Worm (Caenorhabditis elegans): ENCODE measurements around the gene T22B2.1.

T22B2.1 gene

DNA sequence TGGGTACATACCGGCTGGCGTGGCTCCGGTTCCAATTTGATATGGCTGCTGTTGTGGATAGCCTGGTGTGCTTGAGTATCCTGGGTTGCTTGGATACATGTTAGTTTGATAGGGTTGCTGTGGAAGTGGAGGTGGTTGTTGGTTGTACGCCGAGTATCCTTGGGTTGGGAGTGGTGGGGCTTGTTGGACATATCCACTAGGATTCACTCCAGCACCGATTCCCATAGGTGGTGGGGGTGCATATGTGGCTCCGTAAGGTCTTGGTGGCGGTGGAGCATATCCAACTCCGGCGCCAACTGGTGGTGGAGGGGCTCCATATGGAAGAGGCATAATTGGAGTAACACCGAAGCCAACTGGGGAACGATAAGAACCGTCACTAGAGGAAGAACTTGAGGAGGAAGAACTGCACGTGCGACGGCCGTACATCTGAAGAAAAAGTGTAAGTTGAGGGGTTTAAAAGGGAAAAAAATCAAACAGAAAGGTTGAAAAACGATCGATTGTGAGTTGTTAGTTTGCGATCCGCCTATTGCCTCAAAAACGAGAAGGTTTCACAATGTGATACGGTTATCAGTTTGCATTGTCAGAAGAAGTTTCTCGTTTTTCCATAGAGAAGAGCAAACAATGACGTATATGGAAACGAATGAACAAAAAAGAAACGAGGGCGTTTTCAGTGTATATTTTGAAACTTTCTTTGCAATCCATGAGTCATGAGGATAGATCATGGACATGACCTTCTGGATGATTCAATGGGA, 42.5 kb downstream of the T22B2.1 start, which contains the start of gene C16B8.3:
Gene C16B8.3 (minus strand): TSS at position 426 of the 752 bp plus-strand sequence.
- TF ChIP-seq nhr-232 (tag; optimal IDR thresholded peaks at IDR 0.05) = no peak
- TF ChIP-seq elt-2 (tag; optimal IDR thresholded peaks at IDR 0.05) = peak; percentile 28
- TF ChIP-seq lim-6 (tag; optimal IDR thresholded peaks at IDR 0.05) = no peak

- TF ChIP-seq hlh-30 (tag; optimal IDR thresholded peaks at IDR 0.05; ENCODE audit: insufficient read depth) (peak; percentile 47), ceh-6 (GFP tag; optimal IDR thresholded peaks at IDR 0.05) (peak; percentile 66), ceh-48 (tag; optimal IDR thresholded peaks at IDR 0.05) (peak; percentile 15), nfya-1 (tag; optimal IDR thresholded peaks at IDR 0.05) (peak; percentile 16), T23F11.4 (GFP tag; optimal IDR thresholded peaks at IDR 0.05) (peak; percentile 17), madf-2 (tag; optimal IDR thresholded peaks at IDR 0.05) (peak; percentile 49), hlh-13 (GFP tag; optimal IDR thresholded peaks at IDR 0.05) (peak; percentile 19), gmeb-2 (tag; optimal IDR thresholded peaks at IDR 0.05) (peak; percentile 47), K02D7.2 (tag; optimal IDR thresholded peaks at IDR 0.05) (no peak), ahr-1 (tag; optimal IDR thresholded peaks at IDR 0.05) (peak; percentile 4), ama-1 (optimal IDR thresholded peaks at IDR 0.05) (no peak), sox-4 (tag; optimal IDR thresholded peaks at IDR 0.05) (peak; percentile 38), ceh-19 (GFP tag; optimal IDR thresholded peaks at IDR 0.05) (peak; percentile 50), ceh-45 (GFP tag; IDR thresholded peaks at IDR 0.05) (peak; percentile 67; the same call in 1 of the 2 replicates), C38D4.7 (GFP tag; optimal IDR thresholded peaks at IDR 0.05) (no peak), dve-1 (tag; optimal IDR thresholded peaks at IDR 0.05) (peak; percentile 6), unc-55 (GFP tag; optimal IDR thresholded peaks at IDR 0.05) (no peak), unc-3 (GFP tag; conservative IDR thresholded peaks at IDR 0.05) (0 out of 2 replicates have a peak, but pooled peaks have one; percentile 24), unc-3 (tag; optimal IDR thresholded peaks at IDR 0.05) (no peak), Y22D7AL.16 (tag; optimal IDR thresholded peaks at IDR 0.05) (peak; percentile 54), hlh-15 (tag; optimal IDR thresholded peaks at IDR 0.05) (peak; percentile 21)
These were observed 43.5 kb downstream of the T22B2.1 start for ce11 chrX:3969353-3969752.

DNA sequence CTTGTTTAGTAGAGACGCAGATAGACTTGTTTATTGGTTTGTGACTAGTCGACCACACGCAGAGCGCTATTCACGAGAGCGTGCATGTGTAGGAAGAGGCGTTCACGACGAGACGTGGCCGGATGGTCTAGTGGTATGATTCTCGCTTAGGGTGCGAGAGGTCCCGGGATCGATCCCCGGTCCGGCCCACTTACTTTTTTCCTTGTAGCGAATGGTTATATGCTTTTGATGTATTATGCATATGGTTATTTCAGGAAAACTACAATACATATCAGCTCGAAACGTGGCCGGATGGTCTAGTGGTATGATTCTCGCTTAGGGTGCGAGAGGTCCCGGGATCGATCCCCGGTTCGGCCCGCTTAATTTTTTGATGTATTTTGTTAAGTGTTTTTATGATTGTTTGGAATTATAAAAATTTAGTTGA, 44.1 kb downstream of the T22B2.1 start:
- TF ChIP-seq ceh-48 (tag; optimal IDR thresholded peaks at IDR 0.05) (peak; percentile 67), K09A11.1 (tag; optimal IDR thresholded peaks at IDR 0.05; ENCODE audit: insufficient read depth) (peak; percentile 84), pqm-1 (tag; optimal IDR thresholded peaks at IDR 0.05) (peak; percentile 63), nhr-11 (tag; optimal IDR thresholded peaks at IDR 0.05) (no peak), tbx-2 (tag; optimal IDR thresholded peaks at IDR 0.05) (peak; percentile 87), elt-2 (tag; optimal IDR thresholded peaks at IDR 0.05) (peak; percentile 91), madf-2 (tag; optimal IDR thresholded peaks at IDR 0.05) (peak; percentile 79), unc-86 (tag; optimal IDR thresholded peaks at IDR 0.05) (peak; percentile 80), ceh-34 (tag; optimal IDR thresholded peaks at IDR 0.05) (peak; percentile 76), K02D7.2 (tag; optimal IDR thresholded peaks at IDR 0.05) (peak; percentile 64), Y22D7AL.16 (tag; optimal IDR thresholded peaks at IDR 0.05) (peak; percentile 64), che-1 (tag; optimal IDR thresholded peaks at IDR 0.05) (peak; percentile 81), C38D4.7 (GFP tag; optimal IDR thresholded peaks at IDR 0.05) (peak; percentile 79), pag-3 (tag; optimal IDR thresholded peaks at IDR 0.05; ENCODE audit: borderline replicate concordance) (no peak), ceh-30 (tag; optimal IDR thresholded peaks at IDR 0.05) (peak; percentile 24), ref-2 (tag; optimal IDR thresholded peaks at IDR 0.05) (peak; percentile 88), ceh-6 (GFP tag; optimal IDR thresholded peaks at IDR 0.05) (peak; percentile 88), unc-42 (tag; optimal IDR thresholded peaks at IDR 0.05) (peak; percentile 55), mec-3 (tag; optimal IDR thresholded peaks at IDR 0.05; ENCODE audit: borderline replicate concordance) (no peak), hlh-30 (tag; optimal IDR thresholded peaks at IDR 0.05; ENCODE audit: insufficient read depth) (peak; percentile 49), hlh-6 (tag; optimal IDR thresholded peaks at IDR 0.05) (peak; percentile 89), fkh-6 (tag; optimal IDR thresholded peaks at IDR 0.05) (peak; percentile 72), fax-1 (tag; optimal IDR thresholded peaks at IDR 0.05) (peak; percentile 56), dve-1 (tag; optimal IDR thresholded peaks at IDR 0.05) (peak; percentile 73), pros-1 (tag; optimal IDR thresholded peaks at IDR 0.05) (peak; percentile 59), pha-4 (tag; optimal IDR thresholded peaks at IDR 0.05) (no peak), ceh-18 (tag; optimal IDR thresholded peaks at IDR 0.05) (peak; percentile 54), sox-4 (tag; optimal IDR thresholded peaks at IDR 0.05) (peak; percentile 84), lim-6 (tag; optimal IDR thresholded peaks at IDR 0.05) (no peak), ceh-22 (tag; optimal IDR thresholded peaks at IDR 0.05) (peak; percentile 24), tbx-7 (tag; optimal IDR thresholded peaks at IDR 0.05) (peak; percentile 41), ceh-14 (tag; optimal IDR thresholded peaks at IDR 0.05) (no peak), fkh-10 (GFP tag; optimal IDR thresholded peaks at IDR 0.05) (no peak), hlh-13 (GFP tag; optimal IDR thresholded peaks at IDR 0.05) (peak; percentile 78)
